Fruit fly (Drosophila melanogaster): Measurements from ENCODE around the gene RFeSP.

- TF ChIP-seq CG1832 (GFP tag; optimal IDR thresholded peaks at IDR 0.05) (no peak), lola (GFP tag; optimal IDR thresholded peaks at IDR 0.05) (no peak), CG3838 (GFP tag; optimal IDR thresholded peaks at IDR 0.05) (peak; percentile 43), CG18764 (GFP tag; optimal IDR thresholded peaks at IDR 0.05) (peak; percentile 40), gt (GFP tag; IDR thresholded peaks at IDR 0.05) (no peak), Mrtf (GFP tag; IDR thresholded peaks at IDR 0.05) (0 out of 3 replicates have a peak, but pooled peaks have one; percentile 31), Sry-β (GFP tag; optimal IDR thresholded peaks at IDR 0.05) (no peak), CG16863 (GFP tag; optimal IDR thresholded peaks at IDR 0.05) (peak; percentile 41), CG3407 (GFP tag; optimal IDR thresholded peaks at IDR 0.05) (no peak), lmd (GFP tag; IDR thresholded peaks at IDR 0.05) (peak; percentile 86), dm (GFP tag; optimal IDR thresholded peaks at IDR 0.05) (peak; percentile 29), da (GFP tag; optimal IDR thresholded peaks at IDR 0.05) (no peak), Fer2 (tag; optimal IDR thresholded peaks at IDR 0.05) (peak; percentile 72)
These were observed 20.3 kb upstream of the RFeSP start for dm6 chr2L:1634099-1634856.

All from whole organism, embryonic.